Fruit fly (Drosophila melanogaster) whole organism, embryonic: ENCODE results near the gene Mlc1.

Source experiments
- CG10431 ChIP-seq: fragments of 200-800 bp; sonication (Bioruptor generic); optimal IDR thresholded peaks from 3 replicates; lab custom pipeline; 2018; ENCODE audit warnings: missing biosample characterization, mild to moderate bottlenecking, missing genetic modification characterization
- CG10565 ChIP-seq: fragments of 200-800 bp; sonication (Bioruptor generic); optimal IDR thresholded peaks from 3 replicates; lab custom pipeline; 2016; ENCODE audit warnings: missing biosample characterization, mild to moderate bottlenecking, missing genetic modification characterization
- CG1233 ChIP-seq: fragments of 200-800 bp; sonication (Bioruptor generic); optimal IDR thresholded peaks from 4 replicates; lab custom pipeline; 2018; ENCODE audit warnings: missing biosample characterization, mild to moderate bottlenecking, missing genetic modification characterization
- CG12942 ChIP-seq: fragments of 200-800 bp; sonication (Bioruptor generic); optimal IDR thresholded peaks from 3 replicates; lab custom pipeline; 2016; ENCODE audit warnings: missing biosample characterization, missing genetic modification characterization
- CG14965 ChIP-seq: fragments of 200-800 bp; sonication (Bioruptor generic); optimal IDR thresholded peaks from 2 replicates; lab custom pipeline; 2016; ENCODE audit warnings: missing biosample characterization, missing genetic modification characterization, borderline replicate concordance
- CG1529 ChIP-seq: fragments of 200-800 bp; sonication (Bioruptor generic); optimal IDR thresholded peaks from 3 replicates; lab custom pipeline; 2018; ENCODE audit warnings: missing biosample characterization, missing genetic modification characterization
- CG1603 ChIP-seq: fragments of 200-800 bp; sonication (Bioruptor generic); optimal IDR thresholded peaks from 2 replicates; lab custom pipeline; 2019; ENCODE audit warnings: missing biosample characterization, mild to moderate bottlenecking, missing genetic modification characterization, moderate library complexity
- CG17802 ChIP-seq: fragments of 200-800 bp; sonication (Bioruptor generic); optimal IDR thresholded peaks from 2 replicates; lab custom pipeline; 2018; ENCODE audit warnings: missing biosample characterization, mild to moderate bottlenecking, missing genetic modification characterization, moderate library complexity
- CG18599 ChIP-seq: fragments of 200-800 bp; sonication (Bioruptor generic); optimal IDR thresholded peaks from 3 replicates; lab custom pipeline; 2017; ENCODE audit warnings: missing biosample characterization, missing genetic modification characterization, mild to moderate bottlenecking, moderate library complexity, missing genetic modification reagents
- CG2889 ChIP-seq: fragments of 200-800 bp; sonication (Bioruptor generic); IDR thresholded peaks from 3 replicates; pipeline ENCODE4 v1.3.6; 2022; ENCODE audit warnings: missing biosample characterization, missing genetic modification characterization
- CG30431 ChIP-seq: fragments of 200-800 bp; sonication (Bioruptor generic); optimal IDR thresholded peaks from 2 replicates; lab custom pipeline; 2017; ENCODE audit warnings: missing biosample characterization, missing genetic modification characterization
- CG4820 ChIP-seq: fragments of 200-800 bp; sonication (Bioruptor generic); optimal IDR thresholded peaks from 3 replicates; lab custom pipeline; 2016; ENCODE audit warnings: missing biosample characterization, missing genetic modification characterization
- CG5245 ChIP-seq: fragments of 200-800 bp; sonication (Bioruptor generic); optimal IDR thresholded peaks from 3 replicates; lab custom pipeline; 2016; ENCODE audit warnings: missing biosample characterization, missing genetic modification characterization
- CG7271 ChIP-seq: fragments of 200-800 bp; sonication (Bioruptor generic); optimal IDR thresholded peaks from 2 replicates; lab custom pipeline; 2018; ENCODE audit warnings: missing biosample characterization, mild to moderate bottlenecking, missing genetic modification characterization, moderate library complexity
- CG7987 ChIP-seq: fragments of 200-800 bp; sonication (Bioruptor generic); optimal IDR thresholded peaks from 2 replicates; lab custom pipeline; 2018; ENCODE audit warnings: missing biosample characterization, mild to moderate bottlenecking, missing genetic modification characterization, moderate library complexity
- CG8089 ChIP-seq: fragments of 200-800 bp; sonication (Bioruptor generic); optimal IDR thresholded peaks from 3 replicates; lab custom pipeline; 2016; ENCODE audit warnings: missing biosample characterization, missing genetic modification characterization
- CG8359 ChIP-seq: fragments of 200-800 bp; sonication (Bioruptor generic); optimal IDR thresholded peaks from 2 replicates; lab custom pipeline; 2017; ENCODE audit warnings: missing biosample characterization, mild to moderate bottlenecking, missing genetic modification characterization, borderline replicate concordance
- CG9609 ChIP-seq: fragments of 200-800 bp; sonication (Bioruptor generic); optimal IDR thresholded peaks from 3 replicates; lab custom pipeline; 2016; ENCODE audit warnings: missing biosample characterization, missing genetic modification characterization
- Drgx ChIP-seq: fragments of 200-800 bp; sonication (Bioruptor generic); IDR thresholded peaks from 2 replicates; pipeline ENCODE4 v1.3.6; 2022; ENCODE audit warnings: missing biosample characterization, missing genetic modification characterization
- Ets65A ChIP-seq: fragments of 200-800 bp; sonication (Bioruptor generic); peaks from one replicate; lab custom pipeline; 2016; ENCODE audit warnings: missing biosample characterization, missing genetic modification characterization
- Gug ChIP-seq: fragments of 200-800 bp; sonication (Bioruptor generic); IDR thresholded peaks from 4 replicates; pipeline ENCODE4 v1.3.6; 2022; ENCODE audit warnings: missing biosample characterization, missing genetic modification characterization
- HLH54F ChIP-seq: fragments of 200-800 bp; sonication (Bioruptor generic); optimal IDR thresholded peaks from 3 replicates; lab custom pipeline; 2016; ENCODE audit warnings: missing biosample characterization, missing genetic modification characterization
- Hey ChIP-seq: fragments of 200-800 bp; sonication (Bioruptor generic); optimal IDR thresholded peaks from 3 replicates; lab custom pipeline; 2018; ENCODE audit warnings: missing biosample characterization, mild to moderate bottlenecking, missing genetic modification characterization
- Hmx ChIP-seq: fragments of 200-800 bp; sonication (Bioruptor generic); optimal IDR thresholded peaks from 2 replicates; lab custom pipeline; 2016; ENCODE audit warnings: missing biosample characterization, missing genetic modification characterization
- Jarid2 ChIP-seq: fragments of 200-800 bp; sonication (Bioruptor generic); optimal IDR thresholded peaks from 3 replicates; lab custom pipeline; 2017; ENCODE audit warnings: mild to moderate bottlenecking, missing biosample characterization, missing genetic modification reagents, missing genetic modification characterization
- Lhr ChIP-seq: fragments of 200-800 bp; sonication (Bioruptor generic); optimal IDR thresholded peaks from 3 replicates; lab custom pipeline; 2017; ENCODE audit warnings: mild to moderate bottlenecking, missing biosample characterization, missing genetic modification reagents, missing genetic modification characterization
- MBD-R2 ChIP-seq: fragments of 200-800 bp; sonication (Bioruptor generic); IDR thresholded peaks from 2 replicates; pipeline ENCODE4 v1.3.6; 2022; ENCODE audit warnings: missing biosample characterization, missing genetic modification characterization
- Med ChIP-seq: fragments of 200-800 bp; sonication (Bioruptor generic); peaks from one replicate; lab custom pipeline; 2016; ENCODE audit warnings: missing biosample characterization, missing genetic modification characterization, mild to moderate bottlenecking, inconsistent platforms, moderate library complexity
- Ptx1 ChIP-seq: fragments of 200-800 bp; sonication (Bioruptor generic); IDR thresholded peaks from 2 replicates; pipeline ENCODE4 v1.3.6; 2022; ENCODE audit warnings: missing biosample characterization, missing genetic modification characterization
- Spps ChIP-seq: fragments of 200-800 bp; sonication (Bioruptor generic); optimal IDR thresholded peaks from 2 replicates; lab custom pipeline; 2018; ENCODE audit warnings: missing biosample characterization, mild to moderate bottlenecking, missing genetic modification characterization
- Ssrp ChIP-seq: fragments of 200-800 bp; sonication (Bioruptor generic); optimal IDR thresholded peaks from 2 replicates; lab custom pipeline; 2018; ENCODE audit warnings: missing biosample characterization, mild to moderate bottlenecking, missing genetic modification characterization, moderate library complexity
- TFAM ChIP-seq: fragments of 200-800 bp; sonication (Bioruptor generic); optimal IDR thresholded peaks from 2 replicates; lab custom pipeline; 2017; ENCODE audit warnings: missing biosample characterization, missing genetic modification characterization, inconsistent platforms
- abd-A ChIP-seq: fragments of 200-800 bp; sonication (Bioruptor generic); optimal IDR thresholded peaks from 3 replicates; lab custom pipeline; 2019; ENCODE audit warnings: missing biosample characterization, mild to moderate bottlenecking, missing genetic modification characterization, moderate library complexity
- ara ChIP-seq: fragments of 200-800 bp; sonication (Bioruptor generic); IDR thresholded peaks from 2 replicates; pipeline ENCODE4 v1.3.6; 2022; ENCODE audit warnings: missing biosample characterization, missing genetic modification characterization
- br ChIP-seq: fragments of >200 bp; optimal IDR thresholded peaks from 2 replicates; lab custom pipeline; 2017
- chif ChIP-seq, 2 experiments: fragments of 200-800 bp; sonication (Bioruptor generic); optimal IDR thresholded peaks; 3 replicates each; lab custom pipeline; 2016; ENCODE audit warnings: missing biosample characterization in 2 of 2, missing genetic modification characterization in 2 of 2
- crp ChIP-seq, 2 experiments: fragments of 200-800 bp; sonication (Bioruptor generic); optimal IDR thresholded peaks; 2 replicates in 1 of 2; 3 replicates in 1 of 2; lab custom pipeline; 2017; ENCODE audit warnings: missing biosample characterization in 2 of 2, missing genetic modification characterization in 2 of 2, mild to moderate bottlenecking in 1 of 2, moderate library complexity in 1 of 2
- dmrt11E ChIP-seq: fragments of 200-800 bp; sonication (Bioruptor generic); optimal IDR thresholded peaks from 3 replicates; lab custom pipeline; 2018; ENCODE audit warnings: missing biosample characterization, mild to moderate bottlenecking, missing genetic modification characterization, moderate library complexity
- en ChIP-seq: fragments of 200-800 bp; sonication (Bioruptor generic); optimal IDR thresholded peaks from 2 replicates; lab custom pipeline; 2016; ENCODE audit warnings: missing biosample characterization, missing genetic modification characterization
- gcm2 ChIP-seq: fragments of 200-800 bp; sonication (Bioruptor generic); optimal IDR thresholded peaks from 2 replicates; lab custom pipeline; 2016; ENCODE audit warnings: missing biosample characterization, missing genetic modification characterization
- gsb ChIP-seq: fragments of 200-800 bp; sonication (Bioruptor generic); IDR thresholded peaks from 2 replicates; pipeline ENCODE4 v1.3.6; 2022; ENCODE audit warnings: missing biosample characterization, missing genetic modification characterization
- hbn ChIP-seq: fragments of 200-800 bp; sonication (Bioruptor generic); IDR thresholded peaks from 2 replicates; pipeline ENCODE4 v1.3.6; 2022; ENCODE audit warnings: missing biosample characterization, missing genetic modification characterization; ENCODE audit not compliant: partially characterized antibody
- her ChIP-seq: fragments of 200-800 bp; sonication (Bioruptor generic); optimal IDR thresholded peaks from 2 replicates; lab custom pipeline; 2016; ENCODE audit warnings: missing biosample characterization, missing genetic modification characterization
- klu ChIP-seq: fragments of 200-800 bp; sonication (Bioruptor generic); IDR thresholded peaks from 2 replicates; pipeline ENCODE4 v1.3.6; 2022; ENCODE audit warnings: missing biosample characterization, missing genetic modification characterization
- kni ChIP-seq: fragments of 200-800 bp; sonication (Bioruptor generic); optimal IDR thresholded peaks from 3 replicates; lab custom pipeline; 2017; ENCODE audit warnings: mild to moderate bottlenecking, missing biosample characterization, missing genetic modification reagents, missing genetic modification characterization
- lab ChIP-seq: fragments of 200-800 bp; sonication (Bioruptor generic); optimal IDR thresholded peaks from 3 replicates; lab custom pipeline; 2017; ENCODE audit warnings: missing biosample characterization, missing genetic modification characterization, mild to moderate bottlenecking, moderate library complexity, missing genetic modification reagents
- pzg ChIP-seq: fragments of 200-800 bp; sonication (Bioruptor generic); optimal IDR thresholded peaks from 3 replicates; lab custom pipeline; 2018; ENCODE audit warnings: missing biosample characterization, mild to moderate bottlenecking, missing genetic modification characterization, moderate library complexity
- stwl ChIP-seq: fragments of 200-800 bp; sonication (Bioruptor generic); optimal IDR thresholded peaks from 3 replicates; lab custom pipeline; 2018; ENCODE audit warnings: missing biosample characterization, mild to moderate bottlenecking, missing genetic modification characterization, moderate library complexity
- tio ChIP-seq: fragments of 200-800 bp; sonication (Bioruptor generic); optimal IDR thresholded peaks from 2 replicates; lab custom pipeline; 2017; ENCODE audit warnings: missing biosample characterization, missing genetic modification characterization, inconsistent platforms
- tna ChIP-seq: fragments of 200-800 bp; sonication (Bioruptor generic); IDR thresholded peaks from 2 replicates; pipeline ENCODE4 v1.3.6; 2022; ENCODE audit warnings: missing biosample characterization, missing genetic modification characterization; ENCODE audit not compliant: partially characterized antibody

Gene Mlc1

dm6 chr3R:27706581-27707181, 46.7 kb upstream of the Mlc1 start, which contains the start of the genes CROT and CG12877 (continued):
- no peak for TF ChIP-seq hbn (GFP tag; lab: Robert Waterston, UW)
- TF ChIP-seq CG1233 (GFP tag; lab: Kevin White, UChicago), result peak; percentile 64
- no peak for TF ChIP-seq Hey (tag; lab: Kevin White, UChicago)
- no peak for TF ChIP-seq gsb (GFP tag; lab: Robert Waterston, UW)
- TF ChIP-seq Ets65A, result peak; percentile 90
- TF ChIP-seq CG7271, result no peak
- TF ChIP-seq CG4820, result peak; percentile 75
- peak; percentile 80 for TF ChIP-seq CG18599 (GFP tag; lab: Kevin White, UChicago)
- no peak for TF ChIP-seq en
- TF ChIP-seq CG8359 (GFP tag; lab: Kevin White, UChicago), result peak; percentile 40
- TF ChIP-seq tna, result no peak
- TF ChIP-seq her (GFP tag; lab: Kevin White, UChicago), result no peak
- TF ChIP-seq Lhr, result peak; percentile 65
- TF ChIP-seq Drgx (GFP tag; lab: Robert Waterston, UW), result no peak
- TF ChIP-seq CG5245 (GFP tag; lab: Kevin White, UChicago), result peak; percentile 67
- TF ChIP-seq Med (GFP tag; lab: Kevin White, UChicago), result peak; percentile 54
- peak; percentile 84 for TF ChIP-seq Gug (GFP tag; lab: Robert Waterston, UW)
- no peak for TF ChIP-seq CG8089
- peak; percentile 88 for TF ChIP-seq Ptx1 (GFP tag; lab: Robert Waterston, UW)
- peak; percentile 52 for TF ChIP-seq CG1603 (tag; lab: Kevin White, UChicago)
- TF ChIP-seq MBD-R2, result peak; percentile 86
- no peak for TF ChIP-seq abd-A (tag; lab: Kevin White, UChicago)
- no peak for TF ChIP-seq Hmx
- peak; percentile 57 for TF ChIP-seq CG1529 (GFP tag; lab: Kevin White, UChicago)
- peak; percentile 74; the same call in 1 of the 2 replicates for TF ChIP-seq klu (GFP tag; lab: Robert Waterston, UW)
- peak; percentile 71 for TF ChIP-seq HLH54F (GFP tag; lab: Kevin White, UChicago)
- TF ChIP-seq CG10431 (GFP tag; lab: Kevin White, UChicago), result no peak
- no peak for TF ChIP-seq br (lab: Kevin White, UChicago)
- TF ChIP-seq Spps (tag; lab: Kevin White, UChicago), result peak; percentile 1
- TF ChIP-seq TFAM (GFP tag; lab: Kevin White, UChicago), result peak; percentile 13
- peak; percentile 75 for TF ChIP-seq lab
- TF ChIP-seq kni (GFP tag; lab: Kevin White, UChicago), result peak; percentile 27
- TF ChIP-seq CG17802 (tag; lab: Kevin White, UChicago), result peak; percentile 31
- peak; percentile 80 for TF ChIP-seq CG12942 (GFP tag; lab: Kevin White, UChicago)
- no peak for TF ChIP-seq gcm2 (GFP tag; lab: Kevin White, UChicago)
- TF ChIP-seq tio, result no peak
- TF ChIP-seq CG30431 (GFP tag; lab: Kevin White, UChicago), result peak; percentile 79
- TF ChIP-seq pzg (GFP tag; lab: Kevin White, UChicago), result peak; percentile 47
- peak; percentile 84 for TF ChIP-seq Ssrp
- no peak for TF ChIP-seq CG9609
- no peak for TF ChIP-seq CG10565 (GFP tag; lab: Kevin White, UChicago)
- TF ChIP-seq crp (GFP tag; optimal IDR thresholded peaks at IDR 0.05; lab: Kevin White, UChicago), result peak; percentile 97 to 98
- no peak for TF ChIP-seq CG14965 (GFP tag; lab: Kevin White, UChicago)
- peak; percentile 81 for TF ChIP-seq dmrt11E (tag; lab: Kevin White, UChicago)
- TF ChIP-seq stwl, result peak; percentile 75
- TF ChIP-seq CG2889, result peak; percentile 71
- peak; percentile 16 to 51 for TF ChIP-seq chif (GFP tag; optimal IDR thresholded peaks at IDR 0.05; lab: Kevin White, UChicago)
- TF ChIP-seq ara (GFP tag; lab: Robert Waterston, UW), result peak; percentile 55
- no peak for TF ChIP-seq CG7987
- TF ChIP-seq Jarid2, result peak; percentile 8
